Worm (Caenorhabditis elegans) whole organism, L1 larva: ENCODE measurements around the gene cnt-1.

Experiments used
- ceh-82 ChIP-seq, 3 experiments: fragments of 150-350 bp in 1 of 3; sonication (generic microtip) in 2 of 3; optimal IDR thresholded peaks; 2 replicates each; lab custom pipeline; 2014 to 2017; ENCODE audit warnings: missing biosample characterization in 3 of 3, missing genetic modification characterization in 3 of 3
- ces-1 ChIP-seq: fragments of 150-350 bp; optimal IDR thresholded peaks from 2 replicates; lab custom pipeline; 2014; ENCODE audit warnings: missing biosample characterization, missing genetic modification reagents, missing genetic modification characterization
- lin-35 ChIP-seq, 2 experiments: fragments of 150-350 bp; optimal IDR thresholded peaks; 2 replicates each; lab custom pipeline; 2014; ENCODE audit warnings: missing biosample characterization in 2 of 2, missing genetic modification characterization in 2 of 2, missing genetic modification reagents in 2 of 2
- lin-39 ChIP-seq: fragments of 150-350 bp; optimal IDR thresholded peaks from 2 replicates; lab custom pipeline; 2014; ENCODE audit warnings: missing biosample characterization, missing genetic modification reagents, missing genetic modification characterization
- lir-3 ChIP-seq: sonication (generic microtip); optimal IDR thresholded peaks from 2 replicates; lab custom pipeline; 2016; ENCODE audit warnings: mild to moderate bottlenecking, missing genetic modification characterization, moderate library complexity, missing compliant biosample characterization; ENCODE audit not compliant: poor library complexity
- mep-1 ChIP-seq: fragments of 150-350 bp; optimal IDR thresholded peaks from 2 replicates; lab custom pipeline; 2014; ENCODE audit warnings: missing biosample characterization, missing genetic modification characterization
- nhr-84 ChIP-seq: sonication (generic microtip); optimal IDR thresholded peaks from 2 replicates; lab custom pipeline; 2017; ENCODE audit warnings: missing biosample characterization, missing genetic modification characterization
- pqm-1 ChIP-seq: sonication (generic microtip); optimal IDR thresholded peaks from 3 replicates; lab custom pipeline; 2017; ENCODE audit warnings: missing biosample characterization, missing genetic modification characterization
- unc-62 ChIP-seq: fragments of 150-350 bp; optimal IDR thresholded peaks from 2 replicates; lab custom pipeline; 2014; ENCODE audit warnings: missing biosample characterization, missing genetic modification reagents, missing genetic modification characterization
- zag-1 ChIP-seq: fragments of 150-350 bp; optimal IDR thresholded peaks from 2 replicates; lab custom pipeline; 2014; ENCODE audit warnings: missing biosample characterization, missing genetic modification characterization
- ztf-11 ChIP-seq, 2 experiments: sonication (generic microtip); optimal IDR thresholded peaks; 2 replicates each; lab custom pipeline; 2016 to 2017; ENCODE audit warnings: missing genetic modification characterization in 2 of 2, missing biosample characterization in 1 of 2, missing compliant biosample characterization in 1 of 2

ce11 chrII:12064680-12065135, 24.0 kb downstream of the cnt-1 start, which contains the start of gene arrd-8:
- TF ChIP-seq lin-39 (tag; lab: Kevin White, UChicago) = no peak
- no peak for TF ChIP-seq lir-3 (tag; lab: Kevin White, UChicago)
- no peak for TF ChIP-seq ces-1
- no peak for TF ChIP-seq pqm-1 (tag; lab: Kevin White, UChicago)
- no peak for TF ChIP-seq zag-1
- no peak for TF ChIP-seq ztf-11 (tag; optimal IDR thresholded peaks at IDR 0.05; lab: Kevin White, UChicago)
- TF ChIP-seq unc-62 = no peak
- TF ChIP-seq ceh-82 (tag; optimal IDR thresholded peaks at IDR 0.05; lab: Kevin White, UChicago) = no peak
- TF ChIP-seq mep-1 = no peak
- TF ChIP-seq nhr-84 (tag; lab: Kevin White, UChicago) = no peak
- no peak for TF ChIP-seq lin-35 (GFP tag; optimal IDR thresholded peaks at IDR 0.05; lab: Kevin White, UChicago)
